Worm (Caenorhabditis elegans): Measurements from ENCODE around the gene npr-18.

DNA sequence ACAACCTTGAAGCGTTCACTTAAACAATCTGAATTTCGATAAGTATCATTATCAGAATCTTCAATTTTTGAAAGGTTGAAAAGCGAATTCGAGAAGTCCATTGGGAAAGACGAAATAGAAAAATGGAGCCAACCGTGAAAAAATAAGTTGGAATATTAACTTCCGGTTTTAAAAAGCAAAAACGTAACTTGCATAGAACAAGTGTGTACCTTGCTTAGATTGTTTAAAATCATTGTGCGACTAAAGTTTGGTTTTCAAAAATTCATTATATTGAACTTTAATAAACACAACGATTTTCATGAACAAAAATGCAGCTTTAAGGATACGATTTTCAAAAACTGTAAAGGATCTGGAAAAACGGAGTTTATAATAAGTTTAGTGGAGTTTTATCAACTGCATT is 23.1 kb downstream of the npr-18 start, which contains the start of gene F15G9.2:
- TF ChIP-seq W03F9.2 (tag; optimal IDR thresholded peaks at IDR 0.05) (no peak), dao-5 (tag; optimal IDR thresholded peaks at IDR 0.05) (no peak)
